Fruit fly (Drosophila melanogaster): ENCODE data around the gene Rcd4.

Gene Rcd4

DNA sequence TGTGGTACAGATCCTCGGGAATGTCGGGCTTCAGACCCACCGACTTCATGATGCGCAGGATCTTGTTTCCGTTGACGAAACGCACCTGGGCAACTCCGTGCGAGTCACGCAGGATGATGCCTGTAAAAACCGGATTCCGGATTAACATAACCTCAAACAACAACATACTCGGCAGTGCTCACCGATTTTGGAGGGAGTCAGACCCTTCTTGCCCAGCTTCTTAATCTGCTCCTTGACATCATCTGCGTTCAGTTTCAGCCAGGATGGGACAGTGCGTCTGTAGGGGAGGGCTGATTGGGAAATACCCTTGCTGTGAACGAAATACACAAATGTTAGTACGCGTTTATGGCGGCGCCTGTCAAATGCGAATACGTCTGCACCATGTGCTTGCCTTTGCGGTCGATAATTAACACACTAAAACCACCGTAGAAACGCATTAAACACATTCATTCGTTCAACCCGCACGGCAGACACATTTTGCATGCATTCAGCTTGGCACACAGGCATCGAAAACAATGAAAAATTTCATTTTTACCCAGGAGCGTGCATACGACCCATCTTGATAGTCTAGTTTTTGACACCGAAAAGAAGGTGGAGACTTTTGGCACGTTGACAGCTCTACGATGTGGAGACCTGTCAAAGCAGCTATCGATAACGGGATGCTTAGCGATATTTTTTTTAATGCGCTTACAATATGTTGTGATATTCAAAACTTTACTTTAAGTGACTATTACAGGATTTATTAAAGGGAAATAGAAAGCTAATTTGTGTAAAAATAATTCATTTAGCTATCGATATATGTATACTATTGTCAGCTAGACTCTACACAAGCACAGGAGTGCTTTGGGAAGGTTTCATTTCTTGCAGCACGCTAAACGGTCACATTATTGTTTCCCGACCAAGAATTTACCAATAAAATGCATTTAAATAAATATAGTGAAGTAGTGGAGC is 18.4 kb upstream of the Rcd4 start, which contains the start of the genes RpS13 and CSN8 (continued):
- no peak for TF ChIP-seq CG1602 (GFP tag; optimal IDR thresholded peaks at IDR 0.05)
- peak; percentile 96 for TF ChIP-seq BEAF-32 (GFP tag; optimal IDR thresholded peaks at IDR 0.05)
- peak; percentile 27 for TF ChIP-seq CG13775 (GFP tag; optimal IDR thresholded peaks at IDR 0.05)
- no peak for TF ChIP-seq Fer2 (tag; optimal IDR thresholded peaks at IDR 0.05)
- no peak for TF ChIP-seq D19B (GFP tag; optimal IDR thresholded peaks at IDR 0.05)
- TF ChIP-seq pan (optimal IDR thresholded peaks at IDR 0.05) = no peak
- TF ChIP-seq pan (GFP tag; optimal IDR thresholded peaks at IDR 0.05 in 1 of 2, IDR thresholded peaks at IDR 0.05 in 1 of 2) = no peak
- peak; percentile 14 for TF ChIP-seq B-H2 (GFP tag; optimal IDR thresholded peaks at IDR 0.05)
- TF ChIP-seq nom (GFP tag; optimal IDR thresholded peaks at IDR 0.05) = peak; percentile 32
- 0 out of 3 replicates have a peak, but pooled peaks have one; percentile 15 for TF ChIP-seq ci (GFP tag; IDR thresholded peaks at IDR 0.05)
- no peak for TF ChIP-seq stc (GFP tag; IDR thresholded peaks at IDR 0.05)
- TF ChIP-seq CG6654 (GFP tag; optimal IDR thresholded peaks at IDR 0.05) = no peak
- peak; percentile 64 for TF ChIP-seq CG30020 (tag; optimal IDR thresholded peaks at IDR 0.05)
- TF ChIP-seq CG31224 (GFP tag; IDR thresholded peaks at IDR 0.05) = no peak
- TF ChIP-seq Hsf (GFP tag; optimal IDR thresholded peaks at IDR 0.05) = peak; percentile 39
- TF ChIP-seq dm (GFP tag; optimal IDR thresholded peaks at IDR 0.05) = peak; percentile 92
- TF ChIP-seq CG11456 (GFP tag; IDR thresholded peaks at IDR 0.05) = no peak
- TF ChIP-seq GATAe (GFP tag; conservative IDR thresholded peaks at IDR 0.05) = no peak
- TF ChIP-seq CG34376 (GFP tag; optimal IDR thresholded peaks at IDR 0.05) = peak; percentile 68
- TF ChIP-seq CG12744 (GFP tag; optimal IDR thresholded peaks at IDR 0.05) = no peak
- no peak for TF ChIP-seq Ssrp (tag; optimal IDR thresholded peaks at IDR 0.05)
- no peak for TF ChIP-seq CG14965 (GFP tag; optimal IDR thresholded peaks at IDR 0.05; ENCODE audit: borderline replicate concordance)
- no peak for TF ChIP-seq CG14050 (GFP tag; IDR thresholded peaks at IDR 0.05)
- no peak for TF ChIP-seq vfl (GFP tag; optimal IDR thresholded peaks at IDR 0.05)
- no peak for TF ChIP-seq tin (GFP tag; optimal IDR thresholded peaks at IDR 0.05)
- TF ChIP-seq Spps (tag; optimal IDR thresholded peaks at IDR 0.05) = no peak
- peak; percentile 82 for TF ChIP-seq sens (GFP tag)
- no peak for TF ChIP-seq crp (GFP tag; optimal IDR thresholded peaks at IDR 0.05)
- TF ChIP-seq Hand (GFP tag; optimal IDR thresholded peaks at IDR 0.05) = no peak
- TF ChIP-seq CG9817 (tag; optimal IDR thresholded peaks at IDR 0.05) = no peak
- TF ChIP-seq CG17186 (GFP tag; optimal IDR thresholded peaks at IDR 0.05) = peak; percentile 65
- no peak for TF ChIP-seq Six4 (GFP tag; optimal IDR thresholded peaks at IDR 0.05)
- peak; percentile 75 for TF ChIP-seq Dref (GFP tag; IDR thresholded peaks at IDR 0.05)
- TF ChIP-seq emc (GFP tag; optimal IDR thresholded peaks at IDR 0.05) = no peak
- TF ChIP-seq croc (GFP tag; conservative IDR thresholded peaks at IDR 0.05) = no peak
- no peak for TF ChIP-seq CG8765 (GFP tag; IDR thresholded peaks at IDR 0.05)
- TF ChIP-seq cas (GFP tag; IDR thresholded peaks at IDR 0.05) = no peak
- peak; percentile 29 for TF ChIP-seq gro (GFP tag; optimal IDR thresholded peaks at IDR 0.05)
- TF ChIP-seq CG17912 (GFP tag; optimal IDR thresholded peaks at IDR 0.05) = peak; percentile 16
- no peak for TF ChIP-seq lbe (GFP tag; optimal IDR thresholded peaks at IDR 0.05)
- no peak for TF ChIP-seq CG4282 (GFP tag; optimal IDR thresholded peaks at IDR 0.05)
- peak; percentile 91 for TF ChIP-seq bbx (GFP tag; IDR thresholded peaks at IDR 0.05; ENCODE audit: partially characterized antibody)
- TF ChIP-seq Ada2b (GFP tag; IDR thresholded peaks at IDR 0.05) = no peak
- TF ChIP-seq CG6791 (GFP tag; IDR thresholded peaks at IDR 0.05; ENCODE audit: partially characterized antibody) = peak; percentile 86
- TF ChIP-seq ssp (GFP tag; IDR thresholded peaks at IDR 0.05) = no peak
- TF ChIP-seq HHEX (GFP tag; optimal IDR thresholded peaks at IDR 0.05) = no peak

Data from whole organism, embryonic.